Worm (Caenorhabditis elegans) whole organism, L3 larva: ENCODE results near the gene nhr-235.
"Not testable (repeated sequence)": the region's sequence is repeated elsewhere in the genome, so short reads cannot be mapped to it uniquely, and the experiment has no call there.

Experiments
- R02D3.7 ChIP-seq: fragments of 150-350 bp; optimal IDR thresholded peaks from 2 replicates; lab custom pipeline; 2014; ENCODE audit warnings: missing biosample characterization, missing genetic modification characterization
- ZK546.5 ChIP-seq: sonication (generic microtip); optimal IDR thresholded peaks from 2 replicates; lab custom pipeline; 2017; ENCODE audit warnings: missing biosample characterization, missing genetic modification characterization
- aly-2 ChIP-seq: fragments of 150-350 bp; optimal IDR thresholded peaks from 2 replicates; lab custom pipeline; 2014; ENCODE audit warnings: missing biosample characterization, missing genetic modification characterization
- ama-1 ChIP-seq: fragments of 150-350 bp; optimal IDR thresholded peaks from 2 replicates; lab custom pipeline; 2018
- ceh-16 ChIP-seq: sonication (generic microtip); optimal IDR thresholded peaks from 2 replicates; lab custom pipeline; 2017; ENCODE audit warnings: missing biosample characterization, missing genetic modification characterization
- ceh-28 ChIP-seq: fragments of 150-350 bp; optimal IDR thresholded peaks from 2 replicates; lab custom pipeline; 2014; ENCODE audit warnings: missing biosample characterization, missing genetic modification reagents, missing genetic modification characterization
- ceh-82 ChIP-seq: fragments of 150-350 bp; optimal IDR thresholded peaks from 2 replicates; lab custom pipeline; 2014; ENCODE audit warnings: missing biosample characterization, missing genetic modification characterization
- ceh-9 ChIP-seq: sonication (generic microtip); optimal IDR thresholded peaks from 2 replicates; lab custom pipeline; 2018; ENCODE audit warnings: missing biosample characterization, missing genetic modification characterization
- daf-12 ChIP-seq: fragments of 150-350 bp; optimal IDR thresholded peaks from 2 replicates; lab custom pipeline; 2014; ENCODE audit warnings: missing biosample characterization, missing genetic modification reagents, missing genetic modification characterization
- egl-27 ChIP-seq: sonication (generic microtip); optimal IDR thresholded peaks from 4 replicates; lab custom pipeline; 2017; ENCODE audit warnings: missing biosample characterization, missing genetic modification reagents, missing genetic modification characterization
- egl-5 ChIP-seq: fragments of 150-350 bp; optimal IDR thresholded peaks from 2 replicates; lab custom pipeline; 2017; ENCODE audit warnings: missing biosample characterization, missing genetic modification reagents, missing genetic modification characterization, inconsistent platforms
- elt-1 ChIP-seq: fragments of 150-350 bp; optimal IDR thresholded peaks from 2 replicates; lab custom pipeline; 2014; ENCODE audit warnings: missing biosample characterization, missing genetic modification characterization
- elt-2 ChIP-seq: sonication (generic microtip); optimal IDR thresholded peaks from 2 replicates; lab custom pipeline; 2016; ENCODE audit warnings: missing genetic modification reagents, mild to moderate bottlenecking, missing genetic modification characterization, missing compliant biosample characterization
- elt-3 ChIP-seq, 3 experiments: fragments of 150-350 bp in 1 of 3; sonication (generic microtip) in 2 of 3; optimal IDR thresholded peaks; 2 replicates in 2 of 3; 4 replicates in 1 of 3; lab custom pipeline; 2014 to 2017; ENCODE audit warnings: missing biosample characterization in 3 of 3, missing genetic modification characterization in 3 of 3
- eor-1 ChIP-seq, 2 experiments: fragments of 150-350 bp; optimal IDR thresholded peaks; 2 replicates each; lab custom pipeline; 2014 to 2018; ENCODE audit warnings: missing biosample characterization in 2 of 2, missing genetic modification characterization in 2 of 2
- fkh-10 ChIP-seq: sonication (generic microtip); optimal IDR thresholded peaks from 2 replicates; lab custom pipeline; 2017; ENCODE audit warnings: missing biosample characterization, missing genetic modification reagents, missing genetic modification characterization
- fkh-2 ChIP-seq: fragments of 150-350 bp; optimal IDR thresholded peaks from 2 replicates; lab custom pipeline; 2014; ENCODE audit warnings: missing biosample characterization, missing genetic modification reagents, missing genetic modification characterization
- fos-1 ChIP-seq: fragments of 150-350 bp; optimal IDR thresholded peaks from 2 replicates; lab custom pipeline; 2014; ENCODE audit warnings: missing biosample characterization, missing genetic modification characterization
- hmg-11 ChIP-seq: sonication (generic microtip); optimal IDR thresholded peaks from 2 replicates; lab custom pipeline; 2016; ENCODE audit warnings: missing genetic modification characterization, missing compliant biosample characterization
- jun-1 ChIP-seq: fragments of 150-350 bp; optimal IDR thresholded peaks from 2 replicates; lab custom pipeline; 2014; ENCODE audit warnings: missing biosample characterization, missing genetic modification reagents, missing genetic modification characterization
- lin-15B ChIP-seq: fragments of 150-350 bp; optimal IDR thresholded peaks from 2 replicates; lab custom pipeline; 2014; ENCODE audit warnings: missing biosample characterization, missing genetic modification characterization
- lin-39 ChIP-seq: fragments of 150-350 bp; optimal IDR thresholded peaks from 2 replicates; lab custom pipeline; 2018; ENCODE audit warnings: missing biosample characterization, missing genetic modification reagents, missing genetic modification characterization
- lsy-12 ChIP-seq: sonication (generic microtip); optimal IDR thresholded peaks from 2 replicates; lab custom pipeline; 2016; ENCODE audit warnings: mild to moderate bottlenecking, missing genetic modification characterization, missing compliant biosample characterization
- mdl-1 ChIP-seq: fragments of 150-350 bp; optimal IDR thresholded peaks from 2 replicates; lab custom pipeline; 2014; ENCODE audit warnings: missing biosample characterization, missing genetic modification characterization
- mml-1 ChIP-seq: fragments of 150-350 bp; sonication (generic microtip); optimal IDR thresholded peaks from 3 replicates; lab custom pipeline; 2014; ENCODE audit warnings: missing biosample characterization, missing genetic modification characterization
- nfya-1 ChIP-seq: sonication (generic microtip); optimal IDR thresholded peaks from 2 replicates; lab custom pipeline; 2017; ENCODE audit warnings: missing genetic modification characterization, mild to moderate bottlenecking, missing compliant biosample characterization, antibody characterized with exemption, moderate library complexity; ENCODE audit not compliant: insufficient read depth
- nhr-11 ChIP-seq: fragments of 150-350 bp; optimal IDR thresholded peaks from 2 replicates; lab custom pipeline; 2014; ENCODE audit warnings: missing biosample characterization, missing genetic modification characterization
- nhr-12 ChIP-seq: fragments of 150-350 bp; optimal IDR thresholded peaks from 2 replicates; lab custom pipeline; 2014; ENCODE audit warnings: missing biosample characterization, missing genetic modification characterization
- nhr-23 ChIP-seq: fragments of 150-350 bp; optimal IDR thresholded peaks from 2 replicates; lab custom pipeline; 2014; ENCODE audit warnings: missing biosample characterization, missing genetic modification reagents, missing genetic modification characterization
- nhr-237 ChIP-seq: fragments of 150-350 bp; optimal IDR thresholded peaks from 2 replicates; lab custom pipeline; 2014; ENCODE audit warnings: missing biosample characterization, missing genetic modification characterization
- nhr-25 ChIP-seq: sonication (generic microtip); optimal IDR thresholded peaks from 2 replicates; lab custom pipeline; 2017; ENCODE audit warnings: missing biosample characterization, missing genetic modification characterization
- nhr-28 ChIP-seq: fragments of 150-350 bp; optimal IDR thresholded peaks from 2 replicates; lab custom pipeline; 2014; ENCODE audit warnings: missing biosample characterization, missing genetic modification characterization
- nhr-43 ChIP-seq: sonication (generic microtip); optimal IDR thresholded peaks from 2 replicates; lab custom pipeline; 2016; ENCODE audit warnings: mild to moderate bottlenecking, missing genetic modification characterization, missing compliant biosample characterization; ENCODE audit not compliant: poor library complexity, severe bottlenecking
- nhr-67 ChIP-seq: fragments of 150-350 bp; optimal IDR thresholded peaks from 2 replicates; lab custom pipeline; 2014; ENCODE audit warnings: missing biosample characterization, missing genetic modification characterization
- nhr-76 ChIP-seq: fragments of 150-350 bp; sonication (generic microtip); optimal IDR thresholded peaks from 5 replicates; lab custom pipeline; 2014; ENCODE audit warnings: missing biosample characterization, missing genetic modification characterization
- nhr-77 ChIP-seq: fragments of 150-350 bp; optimal IDR thresholded peaks from 2 replicates; lab custom pipeline; 2014; ENCODE audit warnings: missing biosample characterization, missing genetic modification characterization
- pha-4 ChIP-seq: fragments of 150-350 bp; optimal IDR thresholded peaks from 2 replicates; lab custom pipeline; 2014; ENCODE audit warnings: missing biosample characterization, missing genetic modification reagents, missing genetic modification characterization
- pqm-1 ChIP-seq: fragments of 150-350 bp; optimal IDR thresholded peaks from 2 replicates; lab custom pipeline; 2017; ENCODE audit warnings: missing biosample characterization, missing genetic modification characterization, inconsistent platforms
- sea-2 ChIP-seq: fragments of 150-350 bp; sonication (generic microtip); optimal IDR thresholded peaks from 4 replicates; lab custom pipeline; 2014; ENCODE audit warnings: missing biosample characterization, missing genetic modification reagents, missing genetic modification characterization
- skn-1 ChIP-seq: fragments of 150-350 bp; optimal IDR thresholded peaks from 2 replicates; lab custom pipeline; 2014; ENCODE audit warnings: missing biosample characterization, missing genetic modification characterization
- snpc-4 ChIP-seq: fragments of 150-350 bp; optimal IDR thresholded peaks from 2 replicates; lab custom pipeline; 2014; ENCODE audit warnings: missing biosample characterization, missing genetic modification characterization
- tbx-2 ChIP-seq: sonication (generic microtip); optimal IDR thresholded peaks from 2 replicates; lab custom pipeline; 2016; ENCODE audit warnings: mild to moderate bottlenecking, missing genetic modification characterization, missing compliant biosample characterization
- unc-39 ChIP-seq: sonication (generic microtip); optimal IDR thresholded peaks from 4 replicates; lab custom pipeline; 2017; ENCODE audit warnings: missing biosample characterization, missing genetic modification characterization
- unc-62 ChIP-seq: fragments of 150-350 bp; sonication (generic microtip); optimal IDR thresholded peaks from 4 replicates; lab custom pipeline; 2014; ENCODE audit warnings: missing biosample characterization, missing genetic modification reagents, missing genetic modification characterization
- zag-1 ChIP-seq: fragments of 150-350 bp; optimal IDR thresholded peaks from 2 replicates; lab custom pipeline; 2014; ENCODE audit warnings: missing biosample characterization, missing genetic modification characterization
- ztf-11 ChIP-seq: fragments of 150-350 bp; optimal IDR thresholded peaks from 2 replicates; lab custom pipeline; 2014; ENCODE audit warnings: missing biosample characterization, missing genetic modification characterization
- ztf-4 ChIP-seq: fragments of 150-350 bp; optimal IDR thresholded peaks from 2 replicates; lab custom pipeline; 2014; ENCODE audit warnings: missing biosample characterization, missing genetic modification characterization

Gene nhr-235

ce11 chrII:12622843-12623242 is 17.6 kb upstream of the nhr-235 start:
- TF ChIP-seq mml-1 (tag; lab: Kevin White, UChicago) (no peak), lin-39 (tag; lab: Kevin White, UChicago) (no peak), ZK546.5 (tag; lab: Kevin White, UChicago) (no peak), nhr-77 (no peak), ceh-28 (tag; lab: Kevin White, UChicago) (no peak), lsy-12 (tag; lab: Kevin White, UChicago) (no peak), fkh-10 (GFP tag; lab: Kevin White, UChicago) (no peak), mdl-1 (tag; lab: Kevin White, UChicago) (no peak), snpc-4 (tag; lab: Kevin White, UChicago) (no peak)

- TF ChIP-seq nhr-23 (tag; lab: Kevin White, UChicago); pha-4; nhr-12 (tag; lab: Kevin White, UChicago): not testable (repeated sequence)
Measured at ce11 chrII:12624433-12624832, 16.0 kb upstream of the nhr-235 start, which contains the start of gene Y38E10A.14. Y38E10A.14 (minus strand) TSS chrII:12624533.

ce11 chrII:12625673-12626072 is 14.8 kb upstream of the nhr-235 start:
- TF ChIP-seq zag-1 (tag; lab: Kevin White, UChicago) (no peak), fkh-10 (GFP tag; lab: Kevin White, UChicago) (no peak), ama-1 (no peak), elt-1 (tag; lab: Kevin White, UChicago) (no peak), nhr-237 (no peak), egl-5 (tag; lab: Kevin White, UChicago) (no peak), ZK546.5 (tag; lab: Kevin White, UChicago) (no peak), skn-1 (tag; lab: Kevin White, UChicago) (no peak), nhr-28 (tag; lab: Kevin White, UChicago) (no peak), lin-39 (tag; lab: Kevin White, UChicago) (no peak), ceh-82 (tag; lab: Kevin White, UChicago) (no peak), lsy-12 (tag; lab: Kevin White, UChicago) (no peak), unc-62 (peak; percentile 46), nhr-43 (peak; percentile 98), egl-27 (tag; lab: Kevin White, UChicago) (peak; percentile 56), snpc-4 (tag; lab: Kevin White, UChicago) (no peak), nhr-76 (tag; lab: Kevin White, UChicago) (no peak), pha-4 (no peak), elt-3 (tag; optimal IDR thresholded peaks at IDR 0.05; lab: Kevin White, UChicago) (peak in 2 of 3 experiments; percentile 81 to 87), unc-39 (tag; lab: Kevin White, UChicago) (no peak), aly-2 (tag; lab: Kevin White, UChicago) (no peak), mml-1 (tag; lab: Kevin White, UChicago) (no peak), hmg-11 (tag; lab: Kevin White, UChicago) (no peak), sea-2 (GFP tag; lab: Kevin White, UChicago) (no peak), nhr-23 (tag; lab: Kevin White, UChicago) (peak; percentile 98), nhr-12 (tag; lab: Kevin White, UChicago) (no peak), lin-15B (tag; lab: Kevin White, UChicago) (no peak), elt-2 (tag; lab: Kevin White, UChicago) (no peak), nhr-25 (peak; percentile 86), ztf-4 (tag; lab: Kevin White, UChicago) (no peak), nhr-77 (no peak), ceh-28 (tag; lab: Kevin White, UChicago) (no peak), nhr-11 (tag; lab: Kevin White, UChicago) (no peak), pqm-1 (tag; lab: Kevin White, UChicago) (no peak), ceh-9 (tag; lab: Kevin White, UChicago) (no peak), R02D3.7 (tag; lab: Kevin White, UChicago) (peak; percentile 19), ztf-11 (tag; lab: Kevin White, UChicago) (no peak), nfya-1 (tag; lab: Kevin White, UChicago) (no peak), fkh-2 (no peak), jun-1 (tag; lab: Kevin White, UChicago) (no peak), daf-12 (tag; lab: Kevin White, UChicago) (no peak), ceh-16 (tag; lab: Kevin White, UChicago) (no peak), mdl-1 (tag; lab: Kevin White, UChicago) (peak; percentile 47), fos-1 (tag; lab: Kevin White, UChicago) (no peak), nhr-67 (tag; lab: Kevin White, UChicago) (no peak), tbx-2 (tag; lab: Kevin White, UChicago) (no peak), eor-1 (tag; optimal IDR thresholded peaks at IDR 0.05; lab: Kevin White, UChicago) (no peak)
- TF ChIP-seq, all 47 proteins: peak for 8
